Worm (Caenorhabditis elegans) whole organism, late embryonic: ENCODE results near the gene nas-13.

Source experiments
- C08G9.2 ChIP-seq: sonication (generic microtip); optimal IDR thresholded peaks from 2 replicates; lab custom pipeline; 2016; ENCODE audit warnings: mild to moderate bottlenecking, missing genetic modification characterization, moderate library complexity, missing compliant biosample characterization
- C38D4.7 ChIP-seq: fragments of 200-800 bp; sonication (Bioruptor generic); optimal IDR thresholded peaks from 2 replicates; lab custom pipeline; 2018; ENCODE audit warnings: mild to moderate bottlenecking, missing genetic modification characterization, moderate library complexity, missing compliant biosample characterization
- Y22D7AL.16 ChIP-seq: sonication (generic microtip); optimal IDR thresholded peaks from 2 replicates; lab custom pipeline; 2016; ENCODE audit warnings: missing genetic modification characterization, missing compliant biosample characterization
- ceh-18 ChIP-seq: sonication (generic microtip); optimal IDR thresholded peaks from 2 replicates; lab custom pipeline; 2016; ENCODE audit warnings: missing genetic modification characterization, missing compliant biosample characterization
- ceh-19 ChIP-seq: fragments of 200-800 bp; sonication (Bioruptor generic); optimal IDR thresholded peaks from 2 replicates; lab custom pipeline; 2018; ENCODE audit warnings: mild to moderate bottlenecking, missing genetic modification characterization, missing compliant biosample characterization
- ceh-2 ChIP-seq: sonication (generic microtip); optimal IDR thresholded peaks from 2 replicates; lab custom pipeline; 2016; ENCODE audit warnings: missing genotype, missing genetic modification characterization, missing compliant biosample characterization
- ceh-24 ChIP-seq: sonication (generic microtip); optimal IDR thresholded peaks from 2 replicates; lab custom pipeline; 2016; ENCODE audit warnings: mild to moderate bottlenecking, missing genetic modification characterization, missing compliant biosample characterization
- ceh-31 ChIP-seq: sonication (generic microtip); optimal IDR thresholded peaks from 2 replicates; lab custom pipeline; 2016; ENCODE audit warnings: missing genetic modification characterization, missing compliant biosample characterization
- ceh-34 ChIP-seq: sonication (generic microtip); optimal IDR thresholded peaks from 2 replicates; lab custom pipeline; 2016; ENCODE audit warnings: mild to moderate bottlenecking, missing genetic modification characterization, missing compliant biosample characterization
- ceh-48 ChIP-seq: sonication (generic microtip); optimal IDR thresholded peaks from 2 replicates; lab custom pipeline; 2016; ENCODE audit warnings: missing genetic modification characterization, inconsistent platforms, missing compliant biosample characterization
- ceh-6 ChIP-seq: fragments of 200-800 bp; sonication (Bioruptor generic); optimal IDR thresholded peaks from 2 replicates; lab custom pipeline; 2018; ENCODE audit warnings: mild to moderate bottlenecking, missing genetic modification characterization, missing compliant biosample characterization
- dmd-4 ChIP-seq: sonication (generic microtip); optimal IDR thresholded peaks from 2 replicates; lab custom pipeline; 2016; ENCODE audit warnings: borderline replicate concordance, missing genetic modification characterization, missing compliant biosample characterization
- dve-1 ChIP-seq: sonication (generic microtip); optimal IDR thresholded peaks from 2 replicates; lab custom pipeline; 2017; ENCODE audit warnings: antibody characterized with exemption, mild to moderate bottlenecking, missing genetic modification characterization, missing compliant biosample characterization
- elt-2 ChIP-seq: sonication (generic microtip); optimal IDR thresholded peaks from 2 replicates; lab custom pipeline; 2016; ENCODE audit warnings: missing genetic modification reagents, missing genetic modification characterization, missing compliant biosample characterization
- ets-4 ChIP-seq: sonication (generic microtip); optimal IDR thresholded peaks from 2 replicates; lab custom pipeline; 2016; ENCODE audit warnings: missing genetic modification characterization, missing compliant biosample characterization
- eyg-1 ChIP-seq: sonication (generic microtip); optimal IDR thresholded peaks from 2 replicates; lab custom pipeline; 2016; ENCODE audit warnings: missing genotype, missing genetic modification characterization, missing compliant biosample characterization
- fkh-6 ChIP-seq: sonication (generic microtip); optimal IDR thresholded peaks from 2 replicates; lab custom pipeline; 2016; ENCODE audit warnings: missing genetic modification characterization, missing compliant biosample characterization
- hlh-30 ChIP-seq: sonication (generic microtip); optimal IDR thresholded peaks from 2 replicates; lab custom pipeline; 2017; ENCODE audit warnings: antibody characterized with exemption, missing genetic modification characterization, missing compliant biosample characterization; ENCODE audit not compliant: insufficient read depth
- lim-6 ChIP-seq: sonication (generic microtip); optimal IDR thresholded peaks from 2 replicates; lab custom pipeline; 2016; ENCODE audit warnings: missing genetic modification characterization, missing compliant biosample characterization
- nhr-11 ChIP-seq: fragments of 150-350 bp; optimal IDR thresholded peaks from 2 replicates; lab custom pipeline; 2014; ENCODE audit warnings: missing biosample characterization, missing genetic modification characterization
- npax-4 ChIP-seq: sonication (generic microtip); optimal IDR thresholded peaks from 2 replicates; lab custom pipeline; 2016; ENCODE audit warnings: missing genetic modification characterization, missing compliant biosample characterization
- odd-2 ChIP-seq: sonication (generic microtip); optimal IDR thresholded peaks from 2 replicates; lab custom pipeline; 2017; ENCODE audit warnings: antibody characterized with exemption, mild to moderate bottlenecking, missing genetic modification characterization, missing compliant biosample characterization
- pqm-1 ChIP-seq: sonication (generic microtip); optimal IDR thresholded peaks from 2 replicates; lab custom pipeline; 2016; ENCODE audit warnings: missing genetic modification characterization, missing compliant biosample characterization
- ref-2 ChIP-seq: sonication (generic microtip); optimal IDR thresholded peaks from 2 replicates; lab custom pipeline; 2016; ENCODE audit warnings: missing genetic modification characterization, missing compliant biosample characterization
- rnt-1 ChIP-seq: sonication (generic microtip); optimal IDR thresholded peaks from 2 replicates; lab custom pipeline; 2016; ENCODE audit warnings: missing genetic modification characterization, missing compliant biosample characterization
- sdc-2 ChIP-seq: sonication (generic microtip); optimal IDR thresholded peaks from 2 replicates; lab custom pipeline; 2016; ENCODE audit warnings: missing genotype, missing genetic modification characterization, missing compliant biosample characterization
- sox-2 ChIP-seq: fragments of 200-800 bp; sonication (Bioruptor generic); IDR thresholded peaks from 2 replicates; pipeline ENCODE4 v1.3.6; 2022; ENCODE audit warnings: missing genetic modification reagents, missing genetic modification characterization, missing compliant biosample characterization
- tbx-2 ChIP-seq: sonication (generic microtip); optimal IDR thresholded peaks from 2 replicates; lab custom pipeline; 2016; ENCODE audit warnings: missing genetic modification characterization, missing compliant biosample characterization
- tbx-7 ChIP-seq: sonication (generic microtip); optimal IDR thresholded peaks from 2 replicates; lab custom pipeline; 2016; ENCODE audit warnings: missing genotype, missing genetic modification characterization, missing compliant biosample characterization
- ttx-3 ChIP-seq: sonication (generic microtip); optimal IDR thresholded peaks from 2 replicates; lab custom pipeline; 2016; ENCODE audit warnings: missing genetic modification reagents, missing genetic modification characterization, missing compliant biosample characterization
- unc-3 ChIP-seq, 2 experiments: fragments of 200-800 bp in 1 of 2; sonication (Bioruptor generic) in 1 of 2; sonication (generic microtip) in 1 of 2; conservative IDR thresholded peaks in 1 of 2; optimal IDR thresholded peaks in 1 of 2; 2 replicates each; pipeline versions ENCODE4 v1.3.6 to Lab custom; 2016 to 2022; ENCODE audit warnings: missing compliant biosample characterization in 2 of 2, missing genetic modification characterization in 2 of 2, missing genetic modification reagents in 1 of 2
- unc-42 ChIP-seq: sonication (generic microtip); optimal IDR thresholded peaks from 2 replicates; lab custom pipeline; 2016; ENCODE audit warnings: missing genotype, missing genetic modification characterization, missing compliant biosample characterization
- unc-55 ChIP-seq: sonication (generic microtip); optimal IDR thresholded peaks from 2 replicates; lab custom pipeline; 2017; ENCODE audit warnings: missing biosample characterization, missing genetic modification reagents, missing genetic modification characterization
- ztf-16 ChIP-seq: sonication (generic microtip); optimal IDR thresholded peaks from 2 replicates; lab custom pipeline; 2017; ENCODE audit warnings: missing genetic modification characterization, missing compliant biosample characterization

The nas-13 gene

ce11 chrX:15433487-15433886 is 5.4 kb upstream of the nas-13 start, which contains the start of gene flp-32:
TSS of gene flp-32 (plus strand) at chrX:15433787.
- peak; percentile 7 for TF ChIP-seq ref-2
- TF ChIP-seq pqm-1 = no peak

- TF ChIP-seq ceh-48 (tag; lab: Kevin White, UChicago) (peak; percentile 86), unc-42 (tag; lab: Kevin White, UChicago) (peak; percentile 24), ets-4 (no peak), unc-55 (GFP tag; lab: Kevin White, UChicago) (no peak), dve-1 (tag; lab: Kevin White, UChicago) (no peak), unc-3 (GFP tag; conservative IDR thresholded peaks at IDR 0.05; lab: Robert Waterston, UW) (no peak), unc-3 (tag; optimal IDR thresholded peaks at IDR 0.05; lab: Kevin White, UChicago) (no peak)
- TF ChIP-seq, all 69 proteins: peak for 2
These were observed 2.9 kb upstream of the nas-13 start, which contains the start of gene blos-8 for ce11 chrX:15430983-15431382. TSS of gene blos-8 (minus strand) at chrX:15431198.

ce11 chrX:15423708-15424423 is 4.2 kb downstream of the nas-13 start:
- TF ChIP-seq odd-2 (tag; lab: Kevin White, UChicago) (no peak), elt-2 (tag; lab: Kevin White, UChicago) (peak; percentile 86), npax-4 (tag; lab: Kevin White, UChicago) (no peak)
- TF ChIP-seq, all 69 proteins: peak for 1

ce11 chrX:15420671-15421070 is 7.4 kb downstream of the nas-13 start, which contains the start of gene F39D8.3:
TSS of gene F39D8.3 (plus strand) at chrX:15420971.
- no peak for TF ChIP-seq sox-2 (GFP tag; lab: Robert Waterston, UW)
- no peak for TF ChIP-seq ceh-24
- no peak for TF ChIP-seq C08G9.2 (tag; lab: Kevin White, UChicago)
- no peak for TF ChIP-seq ztf-16
- no peak for TF ChIP-seq ceh-18 (tag; lab: Kevin White, UChicago)
- TF ChIP-seq ceh-6 (GFP tag; lab: Kevin White, UChicago) = no peak
- no peak for TF ChIP-seq lim-6 (tag; lab: Kevin White, UChicago)
- no peak for TF ChIP-seq ceh-34 (tag; lab: Kevin White, UChicago)
- TF ChIP-seq ceh-19 (GFP tag; lab: Kevin White, UChicago) = no peak
- no peak for TF ChIP-seq ets-4

- TF ChIP-seq tbx-7 (tag; lab: Kevin White, UChicago) (no peak), dve-1 (tag; lab: Kevin White, UChicago) (no peak), C38D4.7 (GFP tag; lab: Kevin White, UChicago) (no peak), dmd-4 (tag; lab: Kevin White, UChicago) (no peak), eyg-1 (no peak), sdc-2 (tag; lab: Kevin White, UChicago) (no peak), ttx-3 (tag; lab: Kevin White, UChicago) (no peak), ceh-48 (tag; lab: Kevin White, UChicago) (no peak)
These were observed 12.8 kb downstream of the nas-13 start, which contains the start of gene pqn-36 for ce11 chrX:15415226-15415625. TSS of gene pqn-36 (minus strand) at chrX:15415493.

- TF ChIP-seq nhr-11 (tag; lab: Kevin White, UChicago) (no peak), tbx-2 (tag; lab: Kevin White, UChicago) (no peak), ceh-6 (GFP tag; lab: Kevin White, UChicago) (no peak), ceh-31 (tag; lab: Kevin White, UChicago) (no peak), hlh-30 (no peak), unc-42 (tag; lab: Kevin White, UChicago) (no peak), fkh-6 (tag; lab: Kevin White, UChicago) (no peak), dmd-4 (tag; lab: Kevin White, UChicago) (no peak), Y22D7AL.16 (tag; lab: Kevin White, UChicago) (no peak), rnt-1 (tag; lab: Kevin White, UChicago) (no peak), unc-3 (GFP tag; conservative IDR thresholded peaks at IDR 0.05; lab: Robert Waterston, UW) (no peak), unc-3 (tag; optimal IDR thresholded peaks at IDR 0.05; lab: Kevin White, UChicago) (no peak), ceh-2 (no peak), sdc-2 (tag; lab: Kevin White, UChicago) (no peak)
These were observed 19.5 kb downstream of the nas-13 start for ce11 chrX:15408577-15408976.
